Worm (Caenorhabditis elegans): ENCODE results near the gene pbo-6.

Gene pbo-6

DNA sequence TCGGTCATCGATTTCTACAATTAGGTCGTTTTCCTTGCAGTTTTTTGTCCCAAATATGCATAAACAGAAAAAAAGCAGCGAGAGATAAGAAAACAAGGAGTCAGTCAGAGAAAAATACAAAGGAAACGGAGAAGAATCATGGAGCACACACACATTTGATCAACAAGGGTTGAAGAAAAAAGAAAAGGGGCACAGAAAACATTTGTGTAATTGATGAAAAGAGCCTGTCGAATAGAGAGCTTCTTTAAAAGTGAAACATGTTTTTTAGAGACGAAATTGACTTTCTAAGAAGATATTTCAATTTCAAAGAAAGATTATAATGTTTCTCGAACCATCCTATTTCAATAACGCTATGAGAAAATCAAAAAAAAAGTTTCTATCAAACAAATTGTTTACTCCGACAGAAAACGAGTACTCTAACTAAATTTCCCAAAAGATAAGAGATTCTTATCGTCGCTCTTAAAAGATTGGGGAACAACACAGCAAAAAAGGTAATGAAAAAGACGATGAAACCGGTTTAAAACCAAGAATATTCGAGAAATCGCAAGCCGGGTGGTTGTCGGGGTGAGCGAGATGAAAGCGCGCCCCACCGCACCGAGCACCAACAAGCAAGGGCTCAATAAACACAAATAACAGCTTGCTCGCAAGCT is 45.8 kb downstream of the pbo-6 start, which contains the start of gene tps-1 (continued):
- TF ChIP-seq ceh-8 (GFP tag; optimal IDR thresholded peaks at IDR 0.05) (no peak), grh-1 (GFP tag; IDR thresholded peaks at IDR 0.05) (peak; percentile 87)

ce11 chrX:17475974-17476373 is 47.1 kb downstream of the pbo-6 start:
- TF ChIP-seq xbp-1 (tag; optimal IDR thresholded peaks at IDR 0.05) (no peak), nhr-12 (tag; optimal IDR thresholded peaks at IDR 0.05) (no peak), ztf-4 (tag; optimal IDR thresholded peaks at IDR 0.05) (no peak), ceh-8 (GFP tag; optimal IDR thresholded peaks at IDR 0.05) (no peak), efl-3 (GFP tag; optimal IDR thresholded peaks at IDR 0.05) (no peak), lsy-2 (tag; optimal IDR thresholded peaks at IDR 0.05) (no peak), sptf-1 (tag; optimal IDR thresholded peaks at IDR 0.05) (no peak), zip-4 (GFP tag; optimal IDR thresholded peaks at IDR 0.05) (no peak), unc-86 (tag; optimal IDR thresholded peaks at IDR 0.05) (no peak), hpl-2 (GFP tag; optimal IDR thresholded peaks at IDR 0.05) (no peak), C04F5.9 (tag; optimal IDR thresholded peaks at IDR 0.05) (no peak), grh-1 (GFP tag; IDR thresholded peaks at IDR 0.05) (no peak), zag-1 (tag; optimal IDR thresholded peaks at IDR 0.05) (no peak), unc-98 (GFP tag; IDR thresholded peaks at IDR 0.05) (no peak), nhr-237 (tag; optimal IDR thresholded peaks at IDR 0.05) (no peak), nhr-47 (tag; optimal IDR thresholded peaks at IDR 0.05) (no peak), efl-1 (optimal IDR thresholded peaks at IDR 0.05) (no peak), efl-1 (GFP tag; optimal IDR thresholded peaks at IDR 0.05 in 1 of 2) (no peak), nhr-84 (tag; optimal IDR thresholded peaks at IDR 0.05) (no peak), swsn-7 (tag; optimal IDR thresholded peaks at IDR 0.05) (no peak), nhr-85 (tag) (no peak), pqm-1 (tag; optimal IDR thresholded peaks at IDR 0.05) (no peak), alr-1 (tag; optimal IDR thresholded peaks at IDR 0.05; ENCODE audit: borderline replicate concordance) (no peak), lir-3 (tag; optimal IDR thresholded peaks at IDR 0.05; ENCODE audit: poor library complexity) (no peak), elt-3 (tag; optimal IDR thresholded peaks at IDR 0.05) (peak in 1 of 6 experiments; percentile 66), hlh-4 (tag; optimal IDR thresholded peaks at IDR 0.05) (no peak), fos-1 (tag; optimal IDR thresholded peaks at IDR 0.05) (no peak), ets-5 (GFP tag; IDR thresholded peaks at IDR 0.05) (no peak), lin-13 (GFP tag; optimal IDR thresholded peaks at IDR 0.05) (no peak), mdl-1 (tag; optimal IDR thresholded peaks at IDR 0.05) (no peak), snu-23 (GFP tag; optimal IDR thresholded peaks at IDR 0.05) (peak; percentile 27), mab-9 (GFP tag; IDR thresholded peaks at IDR 0.05) (no peak), nhr-11 (tag; optimal IDR thresholded peaks at IDR 0.05) (no peak), pax-3 (tag; optimal IDR thresholded peaks at IDR 0.05) (no peak), Y116A8C.19 (tag; optimal IDR thresholded peaks at IDR 0.05; ENCODE audit: borderline replicate concordance) (no peak), nhr-28 (tag; optimal IDR thresholded peaks at IDR 0.05) (no peak), dsc-1 (tag; optimal IDR thresholded peaks at IDR 0.05) (no peak), unc-30 (tag; optimal IDR thresholded peaks at IDR 0.05) (no peak), ceh-90 (tag; optimal IDR thresholded peaks at IDR 0.05) (no peak), isw-1 (GFP tag; IDR thresholded peaks at IDR 0.05) (no peak), unc-130 (tag; optimal IDR thresholded peaks at IDR 0.05) (no peak), egl-27 (tag; optimal IDR thresholded peaks at IDR 0.05) (no peak), ama-1 (optimal IDR thresholded peaks at IDR 0.05) (no peak), sox-4 (tag; optimal IDR thresholded peaks at IDR 0.05) (no peak), ceh-63 (GFP tag; optimal IDR thresholded peaks at IDR 0.05) (no peak), nhr-19 (GFP tag; conservative IDR thresholded peaks at IDR 0.05) (no peak), lin-39 (tag; optimal IDR thresholded peaks at IDR 0.05) (no peak), lin-35 (GFP tag; optimal IDR thresholded peaks at IDR 0.05) (peak in 1 of 2 experiments; percentile 30), sup-37 (GFP tag; optimal IDR thresholded peaks at IDR 0.05) (no peak), dpl-1 (GFP tag; optimal IDR thresholded peaks at IDR 0.05) (no peak), nhr-20 (tag; optimal IDR thresholded peaks at IDR 0.05) (peak; percentile 41)

Data from whole organism, L1 larva.